Worm (Caenorhabditis elegans) whole organism, L4 larva: ENCODE data around the gene C17F4.12.
"Not testable (repeated sequence)": the region's sequence is repeated elsewhere in the genome, so short reads cannot be mapped to it uniquely, and the experiment has no call there.

Source experiments
- T26A8.4 ChIP-seq: fragments of 200-800 bp; sonication (Bioruptor generic); IDR thresholded peaks from 2 replicates; pipeline ENCODE4 v1.3.6; 2022; ENCODE audit warnings: missing genetic modification characterization, missing compliant biosample characterization
- Y5F2A.4 ChIP-seq: fragments of 200-800 bp; sonication (Bioruptor generic); optimal IDR thresholded peaks from 2 replicates; lab custom pipeline; 2018; ENCODE audit warnings: mild to moderate bottlenecking, missing genetic modification characterization, missing compliant biosample characterization
- aha-1 ChIP-seq: fragments of 150-350 bp; peaks from one replicate; lab custom pipeline; 2014; ENCODE audit warnings: missing biosample characterization, missing genetic modification characterization
- aly-2 ChIP-seq: sonication (generic microtip); optimal IDR thresholded peaks from 2 replicates; lab custom pipeline; 2018; ENCODE audit warnings: missing biosample characterization, missing genetic modification characterization
- arid-1 ChIP-seq: fragments of 200-800 bp; sonication (Bioruptor generic); conservative IDR thresholded peaks from 2 replicates; pipeline ENCODE4 v1.3.6; 2022; ENCODE audit warnings: missing genetic modification reagents, missing genetic modification characterization, missing compliant biosample characterization
- ceh-32 ChIP-seq: sonication (generic microtip); optimal IDR thresholded peaks from 2 replicates; lab custom pipeline; 2016; ENCODE audit warnings: mild to moderate bottlenecking, missing genetic modification characterization, missing compliant biosample characterization; ENCODE audit not compliant: poor library complexity
- ceh-62 ChIP-seq: sonication (generic microtip); optimal IDR thresholded peaks from 2 replicates; lab custom pipeline; 2017; ENCODE audit warnings: missing biosample characterization, missing genetic modification characterization
- ceh-82 ChIP-seq: sonication (generic microtip); optimal IDR thresholded peaks from 2 replicates; lab custom pipeline; 2017; ENCODE audit warnings: missing biosample characterization, missing genetic modification characterization
- cey-2 ChIP-seq: sonication (generic microtip); optimal IDR thresholded peaks from 3 replicates; lab custom pipeline; 2017; ENCODE audit warnings: missing genetic modification characterization, mild to moderate bottlenecking, missing compliant biosample characterization, antibody characterized with exemption, borderline replicate concordance; ENCODE audit not compliant: insufficient read depth
- ctbp-1 ChIP-seq: fragments of 200-800 bp; sonication (Bioruptor generic); IDR thresholded peaks from 2 replicates; pipeline ENCODE4 v1.3.6; 2022; ENCODE audit warnings: missing genetic modification reagents, missing genetic modification characterization, missing compliant biosample characterization
- daf-12 ChIP-seq: fragments of 150-350 bp; optimal IDR thresholded peaks from 2 replicates; lab custom pipeline; 2014; ENCODE audit warnings: missing biosample characterization, missing genetic modification reagents, missing genetic modification characterization
- dmd-6 ChIP-seq: fragments of 200-800 bp; sonication (Bioruptor generic); IDR thresholded peaks from 2 replicates; pipeline ENCODE4 v1.3.6; 2022; ENCODE audit warnings: missing genetic modification reagents, missing genetic modification characterization, missing compliant biosample characterization
- duxl-1 ChIP-seq: sonication (generic microtip); optimal IDR thresholded peaks from 2 replicates; lab custom pipeline; 2016; ENCODE audit warnings: mild to moderate bottlenecking, missing genetic modification characterization, moderate library complexity, missing compliant biosample characterization; ENCODE audit not compliant: poor library complexity
- egl-27 ChIP-seq: sonication (generic microtip); optimal IDR thresholded peaks from 3 replicates; lab custom pipeline; 2017; ENCODE audit warnings: missing biosample characterization, missing genetic modification reagents, missing genetic modification characterization
- egl-43 ChIP-seq: fragments of 200-800 bp; sonication (Bioruptor generic); IDR thresholded peaks from 2 replicates; pipeline ENCODE4 v1.3.6; 2022; ENCODE audit warnings: missing genetic modification reagents, missing genetic modification characterization, missing compliant biosample characterization
- lim-7 ChIP-seq: fragments of 200-800 bp; sonication (Bioruptor generic); IDR thresholded peaks from 2 replicates; pipeline ENCODE4 v1.3.6; 2022; ENCODE audit warnings: missing genetic modification characterization, missing compliant biosample characterization
- lsy-2 ChIP-seq, 2 experiments: fragments of 150-350 bp in 1 of 2; sonication (generic microtip) in 1 of 2; optimal IDR thresholded peaks; 2 replicates each; lab custom pipeline; 2014 to 2017; ENCODE audit warnings: missing biosample characterization in 2 of 2, missing genetic modification characterization in 2 of 2
- mdt-29 ChIP-seq: fragments of 200-800 bp; sonication (Bioruptor generic); IDR thresholded peaks from 2 replicates; pipeline ENCODE4 v1.3.6; 2022; ENCODE audit warnings: missing genetic modification reagents, missing genetic modification characterization, missing compliant biosample characterization
- mep-1 ChIP-seq: fragments of 150-350 bp; sonication (generic microtip); optimal IDR thresholded peaks from 3 replicates; lab custom pipeline; 2014; ENCODE audit warnings: missing biosample characterization, missing genetic modification characterization
- mxl-2 ChIP-seq: fragments of 200-800 bp; sonication (Bioruptor generic); conservative IDR thresholded peaks from 2 replicates; pipeline ENCODE4 v1.3.6; 2022; ENCODE audit warnings: missing genetic modification reagents, missing genetic modification characterization, missing compliant biosample characterization
- nhr-102 ChIP-seq: sonication (generic microtip); optimal IDR thresholded peaks from 2 replicates; lab custom pipeline; 2016; ENCODE audit warnings: mild to moderate bottlenecking, missing genetic modification characterization, moderate library complexity, missing compliant biosample characterization
- nhr-48 ChIP-seq: sonication (generic microtip); optimal IDR thresholded peaks from 2 replicates; lab custom pipeline; 2016; ENCODE audit warnings: mild to moderate bottlenecking, missing genetic modification characterization, missing compliant biosample characterization
- nhr-6 ChIP-seq: fragments of 150-350 bp; optimal IDR thresholded peaks from 2 replicates; lab custom pipeline; 2014; ENCODE audit warnings: missing biosample characterization, missing genetic modification characterization
- nhr-76 ChIP-seq: fragments of 150-350 bp; optimal IDR thresholded peaks from 2 replicates; lab custom pipeline; 2014; ENCODE audit warnings: missing biosample characterization, missing genetic modification characterization
- rbr-2 ChIP-seq: sonication (generic microtip); optimal IDR thresholded peaks from 2 replicates; lab custom pipeline; 2016; ENCODE audit warnings: missing genotype, missing genetic modification characterization, missing compliant biosample characterization
- saeg-2 ChIP-seq: fragments of 200-800 bp; sonication (Bioruptor generic); IDR thresholded peaks from 2 replicates; pipeline ENCODE4 v1.3.6; 2022; ENCODE audit warnings: missing genetic modification reagents, missing genetic modification characterization, missing compliant biosample characterization
- set-16 ChIP-seq: fragments of 200-800 bp; sonication (Bioruptor generic); IDR thresholded peaks from 2 replicates; pipeline ENCODE4 v1.3.6; 2022; ENCODE audit warnings: missing genetic modification reagents, missing genetic modification characterization, missing compliant biosample characterization
- snpc-4 ChIP-seq: fragments of 150-350 bp; optimal IDR thresholded peaks from 2 replicates; lab custom pipeline; 2014; ENCODE audit warnings: missing biosample characterization, missing genetic modification characterization
- tag-97 ChIP-seq: fragments of 200-800 bp; sonication (Bioruptor generic); IDR thresholded peaks from 2 replicates; pipeline ENCODE4 v1.3.6; 2022; ENCODE audit warnings: missing genetic modification characterization, missing compliant biosample characterization
- unc-62 ChIP-seq, 3 experiments: fragments of 150-350 bp in 1 of 3; sonication (generic microtip); optimal IDR thresholded peaks in 2 of 3; peaks in 1 of 3; 1 replicate in 1 of 3; 2 replicates in 2 of 3; lab custom pipeline; 2014 to 2017; ENCODE audit warnings: missing biosample characterization in 3 of 3, missing genetic modification characterization in 3 of 3, missing genetic modification reagents in 3 of 3, missing genotype in 1 of 3

C17F4.12 gene

DNA sequence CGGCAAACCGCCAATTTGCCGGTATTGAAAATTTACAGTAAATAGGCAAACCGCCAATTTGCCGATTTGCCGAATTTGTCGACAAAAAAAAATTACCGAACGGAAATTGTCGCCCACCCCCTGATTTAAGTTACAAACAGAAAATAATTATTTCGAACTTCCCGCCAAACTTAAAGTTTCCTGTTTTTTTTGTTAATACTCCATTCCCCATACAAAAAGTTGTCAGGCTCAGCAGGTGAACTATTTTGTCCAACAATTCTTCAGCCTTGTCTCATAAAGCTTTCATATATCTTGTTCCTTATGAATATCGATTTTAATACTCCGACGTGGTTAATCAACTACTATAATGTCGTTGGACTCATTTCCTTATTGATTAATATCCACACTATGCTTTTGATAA, 40.6 kb downstream of the C17F4.12 start, which contains the start of gene sri-50:
Gene sri-50 (plus strand): TSS at position 301 of the 400 bp plus-strand sequence.
- TF ChIP-seq dmd-6 (no peak), aha-1 (peak; percentile 5), duxl-1 (tag; lab: Kevin White, UChicago) (no peak), nhr-6 (tag; lab: Kevin White, UChicago) (no peak)

DNA sequence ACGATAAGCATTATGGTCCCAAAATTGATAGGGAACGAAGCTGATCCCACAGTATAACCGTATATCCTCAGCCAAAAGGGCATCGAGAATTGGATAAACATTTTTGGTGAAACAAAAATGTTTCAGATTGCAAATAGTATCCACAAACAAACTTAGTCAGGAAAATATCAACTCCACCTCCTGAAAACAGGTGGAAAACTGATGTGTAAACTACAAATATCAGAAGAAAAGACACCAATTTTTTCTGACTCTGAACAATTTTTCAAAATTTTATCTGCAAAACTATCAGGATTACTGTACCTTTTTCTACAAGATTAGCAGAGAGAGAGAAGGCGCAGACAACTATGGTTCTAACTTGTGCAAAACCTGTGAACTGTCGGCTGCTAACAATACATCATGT, 41.5 kb downstream of the C17F4.12 start, which contains the start of gene sri-53:
Gene sri-53 (minus strand): TSS at position 101 of the 400 bp plus-strand sequence.
- TF ChIP-seq aly-2 (tag; lab: Kevin White, UChicago), result no peak
- no peak for TF ChIP-seq egl-43
- TF ChIP-seq nhr-76 (tag; lab: Kevin White, UChicago), result no peak
- TF ChIP-seq rbr-2, result no peak
- TF ChIP-seq ceh-82, result no peak
- TF ChIP-seq lsy-2 (tag; optimal IDR thresholded peaks at IDR 0.05; lab: Kevin White, UChicago), result no peak
- no peak for TF ChIP-seq ceh-62 (tag; lab: Kevin White, UChicago)

DNA sequence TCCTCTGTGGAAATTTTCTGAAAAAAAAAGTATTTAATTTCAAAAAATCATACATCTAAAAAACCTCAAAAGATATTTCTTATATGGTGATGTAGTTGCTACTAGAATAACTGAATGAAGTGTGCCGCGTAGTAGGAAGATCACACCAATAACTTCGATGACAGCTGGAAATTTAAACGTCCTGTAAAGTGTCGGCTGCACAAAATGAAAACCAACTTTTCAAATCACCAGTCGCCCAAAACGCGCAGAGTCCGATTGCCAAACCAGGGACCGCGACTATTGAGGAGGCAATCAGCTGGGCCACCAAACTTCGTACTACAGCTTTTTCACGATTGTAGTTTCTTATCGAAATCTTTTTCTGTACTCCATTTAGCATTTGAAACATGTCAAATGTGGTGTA, 42.7 kb downstream of the C17F4.12 start, which contains the start of gene sri-48:
Gene sri-48 (minus strand): TSS at position 101 of the 400 bp plus-strand sequence.
- TF ChIP-seq ceh-32, daf-12, duxl-1 (tag; lab: Kevin White, UChicago): not testable (repeated sequence)

DNA sequence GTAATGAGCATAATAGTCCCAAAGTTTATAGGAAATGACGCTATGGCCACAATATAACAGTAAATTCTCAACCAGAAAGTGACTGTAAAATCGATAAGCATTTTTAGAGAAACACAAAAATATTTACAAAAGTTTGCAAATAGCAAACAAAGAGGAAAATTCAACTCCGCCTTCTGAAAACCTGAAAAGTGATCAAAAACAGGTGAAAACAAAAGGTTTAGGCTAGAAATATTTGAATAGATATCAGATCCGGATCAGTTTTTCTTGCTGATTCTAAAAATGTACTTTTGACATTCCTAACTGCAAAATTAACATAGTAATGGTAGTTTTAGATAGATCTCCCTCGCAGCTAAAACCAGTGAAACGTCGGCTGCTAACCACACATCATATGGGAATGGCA, 45.0 kb downstream of the C17F4.12 start, which contains the start of gene sri-51:
Gene sri-51 (minus strand): TSS at position 101 of the 400 bp plus-strand sequence.
- TF ChIP-seq rbr-2, result no peak
- TF ChIP-seq unc-62 (GFP tag; optimal IDR thresholded peaks at IDR 0.05 in 1 of 2; lab: Kevin White, UChicago), result peak in 1 of 2 experiments; percentile 84
- TF ChIP-seq unc-62 (tag; optimal IDR thresholded peaks at IDR 0.05; lab: Kevin White, UChicago), result no peak

DNA sequence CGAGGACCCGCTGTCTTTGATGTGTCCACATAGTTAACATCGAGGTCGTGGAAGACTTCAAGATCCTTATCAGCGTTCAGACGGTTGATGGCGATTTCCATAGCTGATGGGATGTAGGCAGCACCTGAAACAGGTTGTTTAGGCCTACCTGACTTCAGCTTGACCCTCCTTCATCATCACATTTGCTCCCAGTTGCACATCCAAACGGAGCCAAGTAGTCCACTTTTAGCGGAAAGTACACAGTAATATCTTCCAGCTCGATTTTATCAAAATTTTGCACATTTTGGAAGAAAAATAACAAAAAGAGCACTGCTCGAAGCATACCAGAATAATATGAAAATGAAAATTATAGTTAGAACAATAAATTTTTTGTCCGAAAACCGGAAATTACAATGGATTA, 47.0 kb downstream of the C17F4.12 start, which contains the start of gene gcy-15:
Gene gcy-15 (minus strand): TSS at position 101 of the 400 bp plus-strand sequence.
- TF ChIP-seq Y5F2A.4, result no peak
- TF ChIP-seq nhr-48 (tag; lab: Kevin White, UChicago), result no peak
- TF ChIP-seq snpc-4 (tag; lab: Kevin White, UChicago), result no peak
- TF ChIP-seq ctbp-1 (GFP tag; lab: Robert Waterston, UW), result no peak
- TF ChIP-seq tag-97 (GFP tag; lab: Robert Waterston, UW), result no peak
- TF ChIP-seq daf-12 (tag; lab: Kevin White, UChicago), result no peak
- no peak for TF ChIP-seq mep-1
- no peak for TF ChIP-seq T26A8.4
- TF ChIP-seq mxl-2 (GFP tag; lab: Robert Waterston, UW), result no peak
- TF ChIP-seq arid-1, result no peak
- TF ChIP-seq rbr-2, result no peak
- no peak for TF ChIP-seq egl-27 (tag; lab: Kevin White, UChicago)
- TF ChIP-seq saeg-2 (GFP tag; lab: Robert Waterston, UW), result no peak
- TF ChIP-seq mdt-29, result no peak
- TF ChIP-seq lim-7, result no peak
- no peak for TF ChIP-seq nhr-102 (tag; lab: Kevin White, UChicago)
- no peak for TF ChIP-seq dmd-6
- no peak for TF ChIP-seq cey-2 (tag; lab: Kevin White, UChicago)

DNA sequence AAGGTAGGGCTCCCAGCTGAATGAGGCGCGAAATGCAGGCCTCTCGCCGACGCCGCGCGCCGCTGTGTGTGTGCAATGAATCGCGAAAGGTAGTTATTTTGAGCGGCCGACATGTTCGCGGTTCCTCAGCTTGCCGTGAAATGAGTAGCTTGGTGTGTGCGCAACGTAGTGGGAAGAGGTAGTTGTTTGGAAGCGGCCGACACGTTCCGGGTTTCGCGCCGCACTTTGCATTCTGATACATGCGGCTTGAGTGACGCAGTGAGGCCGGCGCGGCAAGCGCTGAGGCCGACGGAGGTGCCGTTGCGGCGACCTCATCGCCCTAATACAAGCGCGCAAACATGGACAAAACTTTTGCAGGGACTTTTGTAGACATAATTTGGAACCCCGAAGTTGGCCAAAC, 48.2 kb downstream of the C17F4.12 start:
- TF ChIP-seq nhr-102 (tag; lab: Kevin White, UChicago) (no peak), set-16 (GFP tag; lab: Robert Waterston, UW) (peak; percentile 79)
- TF ChIP-seq, all 104 proteins: peak for 1
